Worm (Caenorhabditis elegans) whole organism, L3 larva: Measurements from ENCODE around the gene zig-5.

Experiments used
- ZK546.5 ChIP-seq: sonication (generic microtip); optimal IDR thresholded peaks from 2 replicates; lab custom pipeline; 2017; ENCODE audit warnings: missing biosample characterization, missing genetic modification characterization
- ama-1 ChIP-seq: fragments of 150-350 bp; optimal IDR thresholded peaks from 2 replicates; lab custom pipeline; 2018
- ceh-16 ChIP-seq: sonication (generic microtip); optimal IDR thresholded peaks from 2 replicates; lab custom pipeline; 2017; ENCODE audit warnings: missing biosample characterization, missing genetic modification characterization
- ceh-28 ChIP-seq: fragments of 150-350 bp; optimal IDR thresholded peaks from 2 replicates; lab custom pipeline; 2014; ENCODE audit warnings: missing biosample characterization, missing genetic modification reagents, missing genetic modification characterization
- ceh-82 ChIP-seq: fragments of 150-350 bp; optimal IDR thresholded peaks from 2 replicates; lab custom pipeline; 2014; ENCODE audit warnings: missing biosample characterization, missing genetic modification characterization
- ceh-9 ChIP-seq: sonication (generic microtip); optimal IDR thresholded peaks from 2 replicates; lab custom pipeline; 2018; ENCODE audit warnings: missing biosample characterization, missing genetic modification characterization
- egl-27 ChIP-seq: sonication (generic microtip); optimal IDR thresholded peaks from 4 replicates; lab custom pipeline; 2017; ENCODE audit warnings: missing biosample characterization, missing genetic modification reagents, missing genetic modification characterization
- egl-5 ChIP-seq: fragments of 150-350 bp; optimal IDR thresholded peaks from 2 replicates; lab custom pipeline; 2017; ENCODE audit warnings: missing biosample characterization, missing genetic modification reagents, missing genetic modification characterization, inconsistent platforms
- elt-2 ChIP-seq: sonication (generic microtip); optimal IDR thresholded peaks from 2 replicates; lab custom pipeline; 2016; ENCODE audit warnings: missing genetic modification reagents, mild to moderate bottlenecking, missing genetic modification characterization, missing compliant biosample characterization
- fkh-10 ChIP-seq: sonication (generic microtip); optimal IDR thresholded peaks from 2 replicates; lab custom pipeline; 2017; ENCODE audit warnings: missing biosample characterization, missing genetic modification reagents, missing genetic modification characterization
- fos-1 ChIP-seq: fragments of 150-350 bp; optimal IDR thresholded peaks from 2 replicates; lab custom pipeline; 2014; ENCODE audit warnings: missing biosample characterization, missing genetic modification characterization
- hmg-11 ChIP-seq: sonication (generic microtip); optimal IDR thresholded peaks from 2 replicates; lab custom pipeline; 2016; ENCODE audit warnings: missing genetic modification characterization, missing compliant biosample characterization
- jun-1 ChIP-seq: fragments of 150-350 bp; optimal IDR thresholded peaks from 2 replicates; lab custom pipeline; 2014; ENCODE audit warnings: missing biosample characterization, missing genetic modification reagents, missing genetic modification characterization
- lin-39 ChIP-seq: fragments of 150-350 bp; optimal IDR thresholded peaks from 2 replicates; lab custom pipeline; 2018; ENCODE audit warnings: missing biosample characterization, missing genetic modification reagents, missing genetic modification characterization
- lsy-12 ChIP-seq: sonication (generic microtip); optimal IDR thresholded peaks from 2 replicates; lab custom pipeline; 2016; ENCODE audit warnings: mild to moderate bottlenecking, missing genetic modification characterization, missing compliant biosample characterization
- mdl-1 ChIP-seq: fragments of 150-350 bp; optimal IDR thresholded peaks from 2 replicates; lab custom pipeline; 2014; ENCODE audit warnings: missing biosample characterization, missing genetic modification characterization
- mml-1 ChIP-seq: fragments of 150-350 bp; sonication (generic microtip); optimal IDR thresholded peaks from 3 replicates; lab custom pipeline; 2014; ENCODE audit warnings: missing biosample characterization, missing genetic modification characterization
- nfya-1 ChIP-seq: sonication (generic microtip); optimal IDR thresholded peaks from 2 replicates; lab custom pipeline; 2017; ENCODE audit warnings: missing genetic modification characterization, mild to moderate bottlenecking, missing compliant biosample characterization, antibody characterized with exemption, moderate library complexity; ENCODE audit not compliant: insufficient read depth
- nhr-11 ChIP-seq: fragments of 150-350 bp; optimal IDR thresholded peaks from 2 replicates; lab custom pipeline; 2014; ENCODE audit warnings: missing biosample characterization, missing genetic modification characterization
- nhr-12 ChIP-seq: fragments of 150-350 bp; optimal IDR thresholded peaks from 2 replicates; lab custom pipeline; 2014; ENCODE audit warnings: missing biosample characterization, missing genetic modification characterization
- nhr-23 ChIP-seq: fragments of 150-350 bp; optimal IDR thresholded peaks from 2 replicates; lab custom pipeline; 2014; ENCODE audit warnings: missing biosample characterization, missing genetic modification reagents, missing genetic modification characterization
- nhr-237 ChIP-seq: fragments of 150-350 bp; optimal IDR thresholded peaks from 2 replicates; lab custom pipeline; 2014; ENCODE audit warnings: missing biosample characterization, missing genetic modification characterization
- nhr-25 ChIP-seq: sonication (generic microtip); optimal IDR thresholded peaks from 2 replicates; lab custom pipeline; 2017; ENCODE audit warnings: missing biosample characterization, missing genetic modification characterization
- nhr-28 ChIP-seq: fragments of 150-350 bp; optimal IDR thresholded peaks from 2 replicates; lab custom pipeline; 2014; ENCODE audit warnings: missing biosample characterization, missing genetic modification characterization
- nhr-43 ChIP-seq: sonication (generic microtip); optimal IDR thresholded peaks from 2 replicates; lab custom pipeline; 2016; ENCODE audit warnings: mild to moderate bottlenecking, missing genetic modification characterization, missing compliant biosample characterization; ENCODE audit not compliant: poor library complexity, severe bottlenecking
- nhr-67 ChIP-seq: fragments of 150-350 bp; optimal IDR thresholded peaks from 2 replicates; lab custom pipeline; 2014; ENCODE audit warnings: missing biosample characterization, missing genetic modification characterization
- pha-4 ChIP-seq: fragments of 150-350 bp; optimal IDR thresholded peaks from 2 replicates; lab custom pipeline; 2014; ENCODE audit warnings: missing biosample characterization, missing genetic modification reagents, missing genetic modification characterization
- pqm-1 ChIP-seq: fragments of 150-350 bp; optimal IDR thresholded peaks from 2 replicates; lab custom pipeline; 2017; ENCODE audit warnings: missing biosample characterization, missing genetic modification characterization, inconsistent platforms
- sea-2 ChIP-seq: fragments of 150-350 bp; sonication (generic microtip); optimal IDR thresholded peaks from 4 replicates; lab custom pipeline; 2014; ENCODE audit warnings: missing biosample characterization, missing genetic modification reagents, missing genetic modification characterization
- skn-1 ChIP-seq: fragments of 150-350 bp; optimal IDR thresholded peaks from 2 replicates; lab custom pipeline; 2014; ENCODE audit warnings: missing biosample characterization, missing genetic modification characterization
- tbx-2 ChIP-seq: sonication (generic microtip); optimal IDR thresholded peaks from 2 replicates; lab custom pipeline; 2016; ENCODE audit warnings: mild to moderate bottlenecking, missing genetic modification characterization, missing compliant biosample characterization
- unc-39 ChIP-seq: sonication (generic microtip); optimal IDR thresholded peaks from 4 replicates; lab custom pipeline; 2017; ENCODE audit warnings: missing biosample characterization, missing genetic modification characterization
- unc-62 ChIP-seq: fragments of 150-350 bp; sonication (generic microtip); optimal IDR thresholded peaks from 4 replicates; lab custom pipeline; 2014; ENCODE audit warnings: missing biosample characterization, missing genetic modification reagents, missing genetic modification characterization
- zag-1 ChIP-seq: fragments of 150-350 bp; optimal IDR thresholded peaks from 2 replicates; lab custom pipeline; 2014; ENCODE audit warnings: missing biosample characterization, missing genetic modification characterization
- ztf-11 ChIP-seq: fragments of 150-350 bp; optimal IDR thresholded peaks from 2 replicates; lab custom pipeline; 2014; ENCODE audit warnings: missing biosample characterization, missing genetic modification characterization
- ztf-4 ChIP-seq: fragments of 150-350 bp; optimal IDR thresholded peaks from 2 replicates; lab custom pipeline; 2014; ENCODE audit warnings: missing biosample characterization, missing genetic modification characterization

Gene zig-5

DNA sequence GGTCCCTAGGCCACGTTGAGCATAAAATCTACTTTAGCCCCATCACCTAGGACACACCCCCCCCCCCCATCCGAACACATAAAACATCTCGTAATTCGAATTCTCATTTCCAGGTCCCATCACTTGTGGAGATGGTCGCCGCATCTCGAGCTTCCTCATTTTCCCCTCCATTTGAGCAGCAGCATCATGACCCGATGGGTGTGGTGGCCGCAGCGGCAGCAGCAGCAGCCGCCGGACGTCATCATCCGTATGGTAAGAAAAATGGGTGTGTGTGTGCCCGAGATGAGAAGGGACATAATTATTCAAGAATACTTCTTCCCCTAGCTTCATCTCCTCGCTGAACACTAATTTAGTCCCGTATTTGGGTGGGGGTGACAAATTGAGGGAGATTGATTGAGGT, 31.8 kb downstream of the zig-5 start:
- TF ChIP-seq ceh-9 (tag; lab: Kevin White, UChicago): no peak
- no peak for TF ChIP-seq sea-2
- no peak for TF ChIP-seq pqm-1 (tag; lab: Kevin White, UChicago)
- TF ChIP-seq pha-4 (tag; lab: Kevin White, UChicago): no peak
- no peak for TF ChIP-seq nhr-12 (tag; lab: Kevin White, UChicago)
- no peak for TF ChIP-seq nhr-28 (tag; lab: Kevin White, UChicago)
- no peak for TF ChIP-seq fos-1 (tag; lab: Kevin White, UChicago)
- no peak for TF ChIP-seq unc-62 (GFP tag; lab: Kevin White, UChicago)
- no peak for TF ChIP-seq elt-2
- no peak for TF ChIP-seq egl-27 (tag; lab: Kevin White, UChicago)
- no peak for TF ChIP-seq ceh-82
- no peak for TF ChIP-seq nfya-1
- no peak for TF ChIP-seq fkh-10 (GFP tag; lab: Kevin White, UChicago)
- no peak for TF ChIP-seq hmg-11 (tag; lab: Kevin White, UChicago)
- no peak for TF ChIP-seq nhr-23
- no peak for TF ChIP-seq skn-1 (tag; lab: Kevin White, UChicago)
- no peak for TF ChIP-seq unc-39
- TF ChIP-seq nhr-25: no peak
- TF ChIP-seq ZK546.5 (tag; lab: Kevin White, UChicago): no peak
- TF ChIP-seq, all 47 proteins: peak for 0

DNA sequence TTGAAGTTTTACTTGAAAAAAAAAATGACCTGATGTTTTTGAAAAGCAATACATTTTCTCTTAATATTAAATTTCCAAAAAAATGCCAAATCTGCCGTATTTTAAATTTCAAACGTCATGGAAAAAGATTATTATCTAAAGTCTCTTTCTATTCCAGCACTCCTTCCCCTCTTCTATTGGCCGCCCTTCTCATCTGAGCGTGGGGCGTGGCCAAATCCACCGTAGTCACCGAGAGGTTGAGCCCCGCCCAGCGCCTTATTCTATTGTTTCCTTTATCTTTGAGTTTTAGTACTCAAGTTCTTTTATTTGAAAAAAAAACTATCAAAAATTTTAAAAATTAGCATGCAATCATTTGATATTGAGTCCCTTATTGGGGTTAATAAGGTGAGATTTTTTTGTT, 33.3 kb downstream of the zig-5 start, which contains the start of gene vab-7:
TSS of gene vab-7 (plus strand) at position 301 of the 400 bp plus-strand sequence.
- no peak for TF ChIP-seq nhr-23
- no peak for TF ChIP-seq egl-5
- TF ChIP-seq lsy-12 (tag; lab: Kevin White, UChicago): no peak
- TF ChIP-seq nfya-1: peak; percentile 62

DNA sequence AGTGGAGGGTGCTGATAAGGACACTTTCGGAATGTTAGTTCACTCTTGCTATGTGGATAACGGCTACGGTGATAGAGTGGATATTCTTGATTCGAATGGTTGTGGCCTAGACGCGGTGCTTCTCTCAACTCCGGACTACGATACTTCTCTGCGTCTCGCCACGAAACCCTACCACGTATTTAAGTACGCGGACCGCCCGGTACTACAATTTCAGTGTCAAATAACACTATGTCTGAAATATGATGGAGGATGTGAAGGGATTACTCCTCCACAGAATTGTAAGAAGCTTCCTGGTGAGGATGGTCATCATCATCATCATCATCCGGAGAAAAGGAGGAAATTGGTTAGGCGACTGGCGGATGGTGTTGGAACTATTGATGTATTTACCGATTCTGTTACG, 38.3 kb downstream of the zig-5 start:
- no peak for TF ChIP-seq nhr-28 (tag; lab: Kevin White, UChicago)
- TF ChIP-seq ceh-28 (tag; lab: Kevin White, UChicago): no peak
- TF ChIP-seq zag-1 (tag; lab: Kevin White, UChicago): no peak
- no peak for TF ChIP-seq egl-5
- no peak for TF ChIP-seq nhr-237 (tag; lab: Kevin White, UChicago)
- TF ChIP-seq tbx-2 (tag; lab: Kevin White, UChicago): no peak
- no peak for TF ChIP-seq nhr-67 (tag; lab: Kevin White, UChicago)
- no peak for TF ChIP-seq ztf-4 (tag; lab: Kevin White, UChicago)
- no peak for TF ChIP-seq nhr-11 (tag; lab: Kevin White, UChicago)
- no peak for TF ChIP-seq mdl-1
- TF ChIP-seq nhr-43 (tag; lab: Kevin White, UChicago): no peak
- TF ChIP-seq ZK546.5 (tag; lab: Kevin White, UChicago): no peak
- no peak for TF ChIP-seq ztf-11
- no peak for TF ChIP-seq mml-1 (tag; lab: Kevin White, UChicago)
- no peak for TF ChIP-seq egl-27 (tag; lab: Kevin White, UChicago)
- no peak for TF ChIP-seq nhr-25

DNA sequence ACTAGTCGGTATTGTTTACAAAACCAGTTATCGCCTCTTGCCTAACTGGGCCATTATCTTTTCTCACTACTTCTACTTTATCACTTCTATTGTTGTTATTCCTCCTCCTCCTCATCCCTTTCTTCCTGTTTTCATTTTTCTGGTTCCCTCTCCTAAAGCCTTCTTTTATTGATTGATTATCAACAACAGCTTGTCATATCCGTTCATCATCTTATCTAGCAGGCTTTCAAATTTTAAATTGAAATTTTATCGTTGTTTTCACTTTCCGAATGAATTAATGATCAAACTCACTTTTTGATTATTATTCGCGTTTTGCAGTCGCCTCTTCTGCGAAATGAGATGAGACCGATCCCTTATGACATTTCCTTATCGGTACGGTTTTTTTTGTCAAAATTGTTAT, 42.1 kb downstream of the zig-5 start, which contains the start of gene cut-6:
TSS of gene cut-6 (plus strand) at position 301 of the 400 bp plus-strand sequence.
- TF ChIP-seq lsy-12 (tag; lab: Kevin White, UChicago): no peak
- no peak for TF ChIP-seq nhr-67 (tag; lab: Kevin White, UChicago)
- no peak for TF ChIP-seq nhr-11 (tag; lab: Kevin White, UChicago)
- TF ChIP-seq fkh-10 (GFP tag; lab: Kevin White, UChicago): no peak
- peak; percentile 6 for TF ChIP-seq nhr-23
- no peak for TF ChIP-seq nfya-1

DNA sequence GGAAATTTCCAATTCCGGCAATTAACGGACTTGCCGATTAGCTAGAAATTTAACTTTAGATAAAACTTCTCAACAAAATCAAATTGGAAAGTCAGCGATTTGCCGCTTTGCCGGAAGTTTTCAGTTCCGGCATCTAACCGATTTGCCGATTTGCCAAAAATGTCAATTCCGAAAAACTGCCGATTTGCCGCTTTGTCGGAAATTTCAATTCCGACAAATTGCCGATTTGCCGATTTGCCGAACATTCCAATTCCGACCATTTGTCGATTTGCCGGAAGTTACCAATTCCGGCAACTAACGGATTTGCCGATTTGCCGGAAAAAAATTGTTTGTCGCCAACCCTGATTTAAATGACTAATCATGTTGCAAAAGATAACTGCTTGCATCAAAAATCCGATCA, 44.1 kb downstream of the zig-5 start:
- TF ChIP-seq elt-2 (no peak), ama-1 (lab: Kevin White, UChicago) (no peak), nhr-23 (no peak), fkh-10 (GFP tag; lab: Kevin White, UChicago) (no peak), ceh-16 (tag; lab: Kevin White, UChicago) (no peak), pha-4 (tag; lab: Kevin White, UChicago) (no peak), sea-2 (no peak), egl-5 (no peak), ZK546.5 (tag; lab: Kevin White, UChicago) (no peak), lin-39 (tag; lab: Kevin White, UChicago) (no peak), unc-39 (no peak), jun-1 (no peak), nhr-43 (tag; lab: Kevin White, UChicago) (no peak), ceh-9 (tag; lab: Kevin White, UChicago) (no peak), nhr-67 (tag; lab: Kevin White, UChicago) (no peak), tbx-2 (tag; lab: Kevin White, UChicago) (no peak), unc-62 (GFP tag; lab: Kevin White, UChicago) (no peak)
